Fruit fly (Drosophila melanogaster) whole organism, embryonic: Measurements from ENCODE around the gene pigs.

Source experiments
- Ada2b ChIP-seq: fragments of 200-800 bp; sonication (Bioruptor generic); IDR thresholded peaks from 2 replicates; pipeline ENCODE4 v1.3.6; 2022; ENCODE audit warnings: missing biosample characterization, missing genetic modification characterization
- Antp ChIP-seq: fragments of 200-800 bp; sonication (Bioruptor generic); optimal IDR thresholded peaks from 3 replicates; lab custom pipeline; 2016; ENCODE audit warnings: missing biosample characterization, missing genetic modification characterization
- Atf3 ChIP-seq: fragments of 200-800 bp; sonication (Bioruptor generic); optimal IDR thresholded peaks from 3 replicates; lab custom pipeline; 2016; ENCODE audit warnings: missing biosample characterization, missing genetic modification characterization
- CG10267 ChIP-seq: fragments of 200-800 bp; sonication (Bioruptor generic); optimal IDR thresholded peaks from 2 replicates; lab custom pipeline; 2018; ENCODE audit warnings: missing biosample characterization, mild to moderate bottlenecking, missing genetic modification characterization, moderate library complexity
- CG11085 ChIP-seq: fragments of 200-800 bp; sonication (Bioruptor generic); IDR thresholded peaks from 2 replicates; pipeline ENCODE4 v1.3.6; 2022; ENCODE audit warnings: missing biosample characterization, missing genetic modification characterization
- CG11560 ChIP-seq: fragments of 200-800 bp; sonication (Bioruptor generic); IDR thresholded peaks from 3 replicates; pipeline ENCODE4 v1.3.6; 2022; ENCODE audit warnings: missing biosample characterization, missing genetic modification characterization
- CG12071 ChIP-seq: fragments of 200-800 bp; sonication (Bioruptor generic); optimal IDR thresholded peaks from 3 replicates; lab custom pipeline; 2018; ENCODE audit warnings: missing biosample characterization, mild to moderate bottlenecking, missing genetic modification characterization
- CG15269 ChIP-seq: fragments of 200-800 bp; sonication (Bioruptor generic); optimal IDR thresholded peaks from 2 replicates; lab custom pipeline; 2018; ENCODE audit warnings: missing biosample characterization, mild to moderate bottlenecking, missing genetic modification characterization, moderate library complexity
- CG17186 ChIP-seq: fragments of 200-800 bp; sonication (Bioruptor generic); optimal IDR thresholded peaks from 3 replicates; lab custom pipeline; 2017; ENCODE audit warnings: missing biosample characterization, missing genetic modification reagents, missing genetic modification characterization
- CG18599 ChIP-seq: fragments of 200-800 bp; sonication (Bioruptor generic); optimal IDR thresholded peaks from 3 replicates; lab custom pipeline; 2017; ENCODE audit warnings: missing biosample characterization, missing genetic modification characterization, mild to moderate bottlenecking, moderate library complexity, missing genetic modification reagents
- CG30020 ChIP-seq: fragments of 200-800 bp; optimal IDR thresholded peaks from 2 replicates; lab custom pipeline; 2019; ENCODE audit warnings: missing biosample characterization, mild to moderate bottlenecking, missing genetic modification characterization, moderate library complexity
- CG30403 ChIP-seq: fragments of 200-800 bp; sonication (Bioruptor generic); optimal IDR thresholded peaks from 3 replicates; lab custom pipeline; 2016; ENCODE audit warnings: missing biosample characterization, missing genetic modification characterization
- CG31224 ChIP-seq: fragments of 200-800 bp; sonication (Bioruptor generic); IDR thresholded peaks from 2 replicates; pipeline ENCODE4 v1.3.6; 2022; ENCODE audit warnings: missing biosample characterization, missing genetic modification characterization
- CG32772 ChIP-seq: fragments of 200-800 bp; sonication (Bioruptor generic); IDR thresholded peaks from 2 replicates; pipeline ENCODE4 v1.3.6; 2022; ENCODE audit warnings: missing biosample characterization, missing genetic modification characterization
- CG3407 ChIP-seq: fragments of 200-800 bp; sonication (Bioruptor generic); optimal IDR thresholded peaks from 2 replicates; lab custom pipeline; 2018; ENCODE audit warnings: missing biosample characterization, mild to moderate bottlenecking, missing genetic modification characterization
- CG3726 ChIP-seq: fragments of 200-800 bp; sonication (Bioruptor generic); IDR thresholded peaks from 3 replicates; pipeline ENCODE4, ENCODE4 v1.3.6; 2022; ENCODE audit warnings: missing biosample characterization, missing genetic modification characterization
- CG42726 ChIP-seq: fragments of 200-800 bp; sonication (Bioruptor generic); IDR thresholded peaks from 2 replicates; pipeline ENCODE4 v1.3.6; 2022; ENCODE audit warnings: missing biosample characterization, missing genetic modification characterization; ENCODE audit not compliant: partially characterized antibody
- CG6272 ChIP-seq: fragments of 200-800 bp; sonication (Bioruptor generic); IDR thresholded peaks from 2 replicates; pipeline ENCODE4 v1.3.6; 2022; ENCODE audit warnings: missing biosample characterization, missing genetic modification characterization
- CG6765 ChIP-seq: fragments of 200-800 bp; sonication (Bioruptor generic); optimal IDR thresholded peaks from 3 replicates; lab custom pipeline; 2017; ENCODE audit warnings: missing biosample characterization, mild to moderate bottlenecking, missing genetic modification characterization
- CG7839 ChIP-seq: fragments of 200-800 bp; sonication (Bioruptor generic); optimal IDR thresholded peaks from 3 replicates; lab custom pipeline; 2018; ENCODE audit warnings: missing biosample characterization, mild to moderate bottlenecking, missing genetic modification characterization, moderate library complexity
- CG7963 ChIP-seq: fragments of 200-800 bp; sonication (Bioruptor generic); IDR thresholded peaks from 3 replicates; pipeline ENCODE4 v1.3.6; 2022; ENCODE audit warnings: missing biosample characterization, missing genetic modification characterization; ENCODE audit not compliant: partially characterized antibody
- CG9727 ChIP-seq: fragments of 200-800 bp; sonication (Bioruptor generic); optimal IDR thresholded peaks from 3 replicates; lab custom pipeline; 2017; ENCODE audit warnings: missing biosample characterization, mild to moderate bottlenecking, missing genetic modification characterization
- Camta ChIP-seq: fragments of 200-800 bp; sonication (Bioruptor generic); optimal IDR thresholded peaks from 2 replicates; lab custom pipeline; 2016; ENCODE audit warnings: missing biosample characterization, missing genetic modification characterization
- CrebB ChIP-seq: fragments of 200-800 bp; sonication (Bioruptor generic); optimal IDR thresholded peaks from 3 replicates; lab custom pipeline; 2018; ENCODE audit warnings: missing biosample characterization, mild to moderate bottlenecking, missing genetic modification characterization
- D19B ChIP-seq: fragments of 200-800 bp; sonication (Bioruptor generic); optimal IDR thresholded peaks from 2 replicates; lab custom pipeline; 2017; ENCODE audit warnings: missing biosample characterization, mild to moderate bottlenecking, missing genetic modification characterization
- Dip3 ChIP-seq: fragments of 200-800 bp; sonication (Bioruptor generic); optimal IDR thresholded peaks from 3 replicates; lab custom pipeline; 2016; ENCODE audit warnings: missing biosample characterization, missing genetic modification characterization
- Doc2 ChIP-seq: fragments of 200-800 bp; sonication (Bioruptor generic); IDR thresholded peaks from 2 replicates; pipeline ENCODE4 v1.3.6; 2022; ENCODE audit warnings: missing biosample characterization, missing genetic modification characterization
- Fer1 ChIP-seq: fragments of 200-800 bp; sonication (Bioruptor generic); optimal IDR thresholded peaks from 2 replicates; lab custom pipeline; 2017; ENCODE audit warnings: missing biosample characterization, mild to moderate bottlenecking, missing genetic modification characterization
- H15 ChIP-seq: fragments of 200-800 bp; sonication (Bioruptor generic); IDR thresholded peaks from 3 replicates; pipeline ENCODE4 v1.3.6; 2022; ENCODE audit warnings: missing biosample characterization, missing genetic modification characterization
- Hey ChIP-seq: fragments of 200-800 bp; sonication (Bioruptor generic); optimal IDR thresholded peaks from 3 replicates; lab custom pipeline; 2018; ENCODE audit warnings: missing biosample characterization, mild to moderate bottlenecking, missing genetic modification characterization
- Hr39 ChIP-seq: fragments of >200 bp; optimal IDR thresholded peaks from 2 replicates; lab custom pipeline; 2017
- Hsf ChIP-seq: fragments of 200-800 bp; sonication (Bioruptor generic); optimal IDR thresholded peaks from 3 replicates; lab custom pipeline; 2016; ENCODE audit warnings: missing biosample characterization, missing genetic modification characterization
- MTF-1 ChIP-seq: fragments of 200-800 bp; sonication (Bioruptor generic); optimal IDR thresholded peaks from 2 replicates; lab custom pipeline; 2018; ENCODE audit warnings: missing biosample characterization, mild to moderate bottlenecking, missing genetic modification characterization, borderline replicate concordance
- NfI ChIP-seq: fragments of 200-800 bp; sonication (Bioruptor generic); optimal IDR thresholded peaks from 3 replicates; lab custom pipeline; 2018; ENCODE audit warnings: missing biosample characterization, mild to moderate bottlenecking, missing genetic modification characterization, moderate library complexity
- Ssrp ChIP-seq: fragments of 200-800 bp; sonication (Bioruptor generic); optimal IDR thresholded peaks from 2 replicates; lab custom pipeline; 2018; ENCODE audit warnings: missing biosample characterization, mild to moderate bottlenecking, missing genetic modification characterization, moderate library complexity
- TFAM ChIP-seq: fragments of 200-800 bp; sonication (Bioruptor generic); optimal IDR thresholded peaks from 2 replicates; lab custom pipeline; 2017; ENCODE audit warnings: missing biosample characterization, missing genetic modification characterization, inconsistent platforms
- ap ChIP-seq: fragments of 200-800 bp; sonication (Bioruptor generic); IDR thresholded peaks from 2 replicates; pipeline ENCODE4 v1.3.6; 2022; ENCODE audit warnings: missing biosample characterization, missing genetic modification characterization
- crc ChIP-seq: fragments of 200-800 bp; sonication (Bioruptor generic); optimal IDR thresholded peaks from 2 replicates; lab custom pipeline; 2016; ENCODE audit warnings: missing biosample characterization, missing genetic modification characterization
- dmrt99B ChIP-seq: fragments of 200-800 bp; sonication (Bioruptor generic); optimal IDR thresholded peaks from 2 replicates; lab custom pipeline; 2018; ENCODE audit warnings: missing biosample characterization, mild to moderate bottlenecking, missing genetic modification characterization, moderate library complexity
- eyg ChIP-seq: fragments of 200-800 bp; sonication (Bioruptor generic); optimal IDR thresholded peaks from 3 replicates; lab custom pipeline; 2016; ENCODE audit warnings: missing biosample characterization, missing genetic modification characterization
- fd96Cb ChIP-seq: fragments of 200-800 bp; sonication (Bioruptor generic); optimal IDR thresholded peaks from 2 replicates; lab custom pipeline; 2018; ENCODE audit warnings: missing biosample characterization, mild to moderate bottlenecking, missing genetic modification characterization, moderate library complexity
- gro ChIP-seq: fragments of 200-800 bp; sonication (Bioruptor generic); optimal IDR thresholded peaks from 2 replicates; lab custom pipeline; 2016; ENCODE audit warnings: missing biosample characterization, missing genetic modification characterization
- kah ChIP-seq: fragments of 200-800 bp; sonication (Bioruptor generic); optimal IDR thresholded peaks from 2 replicates; lab custom pipeline; 2018; ENCODE audit warnings: missing biosample characterization, mild to moderate bottlenecking, missing genetic modification characterization
- klu ChIP-seq: fragments of 200-800 bp; sonication (Bioruptor generic); IDR thresholded peaks from 2 replicates; pipeline ENCODE4 v1.3.6; 2022; ENCODE audit warnings: missing biosample characterization, missing genetic modification characterization
- lilli ChIP-seq: fragments of 200-800 bp; sonication (Bioruptor generic); optimal IDR thresholded peaks from 3 replicates; lab custom pipeline; 2016; ENCODE audit warnings: missing biosample characterization, missing genetic modification characterization
- peb ChIP-seq: fragments of 200-800 bp; sonication (Bioruptor generic); IDR thresholded peaks from 2 replicates; pipeline ENCODE4 v1.3.6; 2022; ENCODE audit warnings: missing biosample characterization, missing genetic modification characterization
- ro ChIP-seq: fragments of 200-800 bp; sonication (Bioruptor generic); IDR thresholded peaks from 2 replicates; pipeline ENCODE4 v1.3.6; 2022; ENCODE audit warnings: missing biosample characterization, missing genetic modification characterization
- schlank ChIP-seq: fragments of 200-800 bp; sonication (Bioruptor generic); optimal IDR thresholded peaks from 2 replicates; lab custom pipeline; 2018; ENCODE audit warnings: missing biosample characterization, mild to moderate bottlenecking, missing genetic modification characterization
- sisA ChIP-seq: fragments of 200-800 bp; sonication (Bioruptor generic); IDR thresholded peaks from 2 replicates; pipeline ENCODE4 v1.3.6; 2022; ENCODE audit warnings: missing biosample characterization, missing genetic modification characterization
- tup ChIP-seq: fragments of 200-800 bp; sonication (Bioruptor generic); optimal IDR thresholded peaks from 2 replicates; lab custom pipeline; 2016; ENCODE audit warnings: missing biosample characterization, mild to moderate bottlenecking, missing genetic modification characterization, moderate library complexity
- zen ChIP-seq: fragments of 200-800 bp; sonication (Bioruptor generic); optimal IDR thresholded peaks from 3 replicates; lab custom pipeline; 2018; ENCODE audit warnings: missing biosample characterization, mild to moderate bottlenecking, missing genetic modification characterization, moderate library complexity

pigs gene

DNA sequence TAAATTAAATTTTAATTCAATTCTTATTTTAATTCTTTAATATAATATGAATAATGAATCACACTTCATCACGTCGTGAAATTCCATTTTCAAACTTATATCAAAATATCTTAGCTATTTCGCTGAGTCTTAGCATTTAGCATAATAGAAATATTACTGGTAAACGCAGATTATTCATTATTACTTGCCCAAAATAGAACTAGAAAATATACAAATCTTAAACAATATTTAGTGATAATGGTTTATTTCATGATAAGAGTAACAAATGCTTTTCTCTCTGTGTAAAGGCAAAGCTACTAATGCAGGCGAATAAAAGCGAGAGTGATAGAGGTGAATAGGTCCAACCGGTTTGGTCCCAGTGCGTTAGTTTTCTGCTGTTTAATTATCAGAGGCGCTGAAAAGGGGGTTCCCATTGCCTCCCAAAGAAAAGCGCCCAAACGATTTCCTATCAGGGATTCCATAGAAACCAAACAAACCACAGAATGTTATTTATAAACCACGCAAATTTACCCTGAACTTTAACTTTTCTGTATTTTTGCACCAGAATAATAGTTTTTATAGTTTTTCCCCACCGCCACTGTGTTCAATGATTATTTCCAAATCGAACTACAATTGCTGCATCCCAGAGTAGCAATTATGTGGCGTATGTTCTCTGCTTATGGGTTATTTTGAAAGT is 63.2 kb downstream of the pigs start (continued):
- peak; percentile 9 for TF ChIP-seq Atf3 (GFP tag; lab: Kevin White, UChicago)
- TF ChIP-seq D19B (GFP tag; lab: Kevin White, UChicago), result no peak
- no peak for TF ChIP-seq zen (tag; lab: Kevin White, UChicago)
- no peak for TF ChIP-seq CG42726 (GFP tag; lab: Robert Waterston, UW)
- no peak for TF ChIP-seq Doc2 (GFP tag; lab: Robert Waterston, UW)
- no peak for TF ChIP-seq CG12071 (GFP tag; lab: Kevin White, UChicago)
- TF ChIP-seq eyg, result no peak
- peak; percentile 49 for TF ChIP-seq CG18599 (GFP tag; lab: Kevin White, UChicago)
- peak; percentile 28 for TF ChIP-seq CG30403 (GFP tag; lab: Kevin White, UChicago)
- no peak for TF ChIP-seq MTF-1 (GFP tag; lab: Kevin White, UChicago)
- TF ChIP-seq Hsf (GFP tag; lab: Kevin White, UChicago), result peak; percentile 29
- TF ChIP-seq Dip3 (GFP tag; lab: Kevin White, UChicago), result peak; percentile 5
- no peak for TF ChIP-seq CG32772 (GFP tag; lab: Robert Waterston, UW)
- TF ChIP-seq ro (GFP tag; lab: Robert Waterston, UW), result no peak
- TF ChIP-seq sisA (GFP tag; lab: Robert Waterston, UW), result peak; percentile 49
- peak; percentile 30 for TF ChIP-seq lilli (GFP tag; lab: Kevin White, UChicago)
- peak; percentile 2 for TF ChIP-seq CG10267 (tag; lab: Kevin White, UChicago)
- no peak for TF ChIP-seq CG7963 (GFP tag; lab: Robert Waterston, UW)
- no peak for TF ChIP-seq CrebB (tag; lab: Kevin White, UChicago)
- TF ChIP-seq CG31224 (GFP tag; lab: Robert Waterston, UW), result 0 out of 2 replicates have a peak, but pooled peaks have one; percentile 8
- peak; percentile 48 for TF ChIP-seq Antp (GFP tag; lab: Kevin White, UChicago)
- TF ChIP-seq klu (GFP tag; lab: Robert Waterston, UW), result no peak
- 0 out of 2 replicates have a peak, but pooled peaks have one; percentile 27 for TF ChIP-seq ap (GFP tag; lab: Robert Waterston, UW)
- peak; percentile 38 for TF ChIP-seq Camta (GFP tag; lab: Kevin White, UChicago)
- no peak for TF ChIP-seq CG30020
- TF ChIP-seq tup (GFP tag; lab: Kevin White, UChicago), result no peak
- no peak for TF ChIP-seq CG3726
- no peak for TF ChIP-seq schlank
- no peak for TF ChIP-seq CG9727
- TF ChIP-seq H15 (GFP tag; lab: Robert Waterston, UW), result no peak
- TF ChIP-seq peb (GFP tag; lab: Robert Waterston, UW), result no peak
- TF ChIP-seq Fer1 (GFP tag; lab: Kevin White, UChicago), result peak; percentile 43
- TF ChIP-seq CG11085 (GFP tag; lab: Robert Waterston, UW), result peak; percentile 12; the same call in 1 of the 2 replicates
- TF ChIP-seq fd96Cb, result no peak
- TF ChIP-seq crc (GFP tag; lab: Kevin White, UChicago), result no peak
- TF ChIP-seq gro (GFP tag; lab: Kevin White, UChicago), result no peak
- no peak for TF ChIP-seq CG17186 (GFP tag; lab: Kevin White, UChicago)
- TF ChIP-seq Ada2b (GFP tag; lab: Robert Waterston, UW), result peak; percentile 49; the same call in 1 of the 2 replicates
- no peak for TF ChIP-seq CG6765
- TF ChIP-seq Hey (tag; lab: Kevin White, UChicago), result no peak
- no peak for TF ChIP-seq CG3407 (GFP tag; lab: Kevin White, UChicago)
- peak; percentile 31 for TF ChIP-seq NfI
- TF ChIP-seq dmrt99B (tag; lab: Kevin White, UChicago), result peak; percentile 58
- peak; percentile 40 for TF ChIP-seq CG7839 (tag; lab: Kevin White, UChicago)
- TF ChIP-seq kah, result no peak
- peak; percentile 68 for TF ChIP-seq Ssrp (tag; lab: Kevin White, UChicago)
- peak; percentile 56 for TF ChIP-seq CG15269
- no peak for TF ChIP-seq CG11560 (tag; lab: Robert Waterston, UW)
- no peak for TF ChIP-seq CG6272
- no peak for TF ChIP-seq Hr39 (lab: Kevin White, UChicago)
- TF ChIP-seq TFAM, result no peak
